Fruit fly (Drosophila melanogaster): ENCODE data around the gene tal-AA.

dm6 chr3R:13789617-13790277 is 23.2 kb upstream of the tal-AA start:
- TF ChIP-seq lola (GFP tag; optimal IDR thresholded peaks at IDR 0.05) (no peak), CG2875 (GFP tag; optimal IDR thresholded peaks at IDR 0.05) (no peak), CG10462 (GFP tag; optimal IDR thresholded peaks at IDR 0.05) (no peak), CG13624 (GFP tag; optimal IDR thresholded peaks at IDR 0.05) (no peak), CG12391 (tag; optimal IDR thresholded peaks at IDR 0.05) (no peak), ems (GFP tag; optimal IDR thresholded peaks at IDR 0.05) (no peak), CG6654 (GFP tag; optimal IDR thresholded peaks at IDR 0.05) (no peak), ewg (GFP tag; optimal IDR thresholded peaks at IDR 0.05) (no peak), org-1 (GFP tag; optimal IDR thresholded peaks at IDR 0.05) (no peak), mld (GFP tag; IDR thresholded peaks at IDR 0.05; ENCODE audit: partially characterized antibody) (no peak), CG13287 (GFP tag; IDR thresholded peaks at IDR 0.05; ENCODE audit: partially characterized antibody) (no peak), sob (GFP tag; IDR thresholded peaks at IDR 0.05) (no peak), pb (GFP tag; optimal IDR thresholded peaks at IDR 0.05) (no peak), Ssrp (tag; optimal IDR thresholded peaks at IDR 0.05) (no peak)
